Worm (Caenorhabditis elegans) whole organism, mixed stage, embryonic: Measurements from ENCODE around the gene twk-39.

Source experiments
- blmp-1 ChIP-seq: fragments of 150-350 bp; optimal IDR thresholded peaks from 2 replicates; lab custom pipeline; 2014; ENCODE audit warnings: missing biosample characterization, missing genetic modification characterization
- nhr-237 ChIP-seq: fragments of 150-350 bp; optimal IDR thresholded peaks from 2 replicates; lab custom pipeline; 2014; ENCODE audit warnings: missing biosample characterization, missing genetic modification characterization
- nhr-76 ChIP-seq: sonication (generic microtip); optimal IDR thresholded peaks from 2 replicates; lab custom pipeline; 2017; ENCODE audit warnings: missing biosample characterization, missing genetic modification characterization
- pha-4 ChIP-seq: fragments of 150-350 bp; optimal IDR thresholded peaks from 2 replicates; lab custom pipeline; 2018; ENCODE audit warnings: missing biosample characterization, missing genetic modification reagents, missing genetic modification characterization
- snpc-4 ChIP-seq: fragments of 150-350 bp; optimal IDR thresholded peaks from 2 replicates; lab custom pipeline; 2014; ENCODE audit warnings: missing biosample characterization, missing genetic modification characterization
- unc-62 ChIP-seq: fragments of 150-350 bp; optimal IDR thresholded peaks from 2 replicates; lab custom pipeline; 2014; ENCODE audit warnings: missing biosample characterization, missing genetic modification reagents, missing genetic modification characterization

DNA sequence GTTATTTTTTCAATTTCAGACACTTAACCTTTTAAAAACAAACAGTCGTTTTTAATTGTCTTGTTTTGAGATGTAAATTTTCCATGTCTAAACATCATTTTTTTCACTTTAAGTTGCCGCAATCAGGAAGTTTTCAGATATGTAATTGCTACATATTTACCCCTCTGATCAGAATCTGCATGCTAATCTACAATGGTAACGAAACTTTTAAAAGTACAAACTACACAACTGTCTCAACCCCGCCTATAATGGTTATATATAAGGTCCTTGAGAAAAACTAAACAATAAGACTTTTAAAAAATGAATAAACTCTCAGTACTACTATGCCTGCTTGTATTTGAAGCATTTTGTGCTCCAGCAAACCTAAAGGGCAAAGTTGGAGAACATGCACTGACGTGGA lies 13.3 kb downstream of the twk-39 start, which contains the start of gene C18D11.9:
- no peak for TF ChIP-seq pha-4 (tag; lab: Kevin White, UChicago)
- TF ChIP-seq nhr-237 (tag; lab: Kevin White, UChicago): no peak
- TF ChIP-seq unc-62 (GFP tag; lab: Kevin White, UChicago): no peak
- TF ChIP-seq nhr-76 (tag; lab: Kevin White, UChicago): no peak
- no peak for TF ChIP-seq blmp-1
- TF ChIP-seq snpc-4: no peak
